Worm (Caenorhabditis elegans) whole organism, midembryonic: ENCODE data around the gene ndua-1.

Experiments used
- T22C8.4 ChIP-seq: fragments of 200-800 bp; sonication (Bioruptor generic); IDR thresholded peaks from 2 replicates; pipeline ENCODE4 v1.3.6; 2022; ENCODE audit warnings: missing genetic modification characterization, missing compliant biosample characterization
- cog-1 ChIP-seq: sonication (generic microtip); optimal IDR thresholded peaks from 2 replicates; lab custom pipeline; 2016; ENCODE audit warnings: missing genetic modification characterization, missing compliant biosample characterization
- flt-1 ChIP-seq: fragments of 200-800 bp; sonication (Bioruptor generic); IDR thresholded peaks from 2 replicates; pipeline ENCODE4 v1.3.6; 2022; ENCODE audit warnings: missing genetic modification characterization, missing compliant biosample characterization
- med-1 ChIP-seq: sonication (generic microtip); optimal IDR thresholded peaks from 2 replicates; lab custom pipeline; 2017; ENCODE audit warnings: missing genetic modification characterization, mild to moderate bottlenecking, missing compliant biosample characterization, antibody characterized with exemption, missing genetic modification reagents; ENCODE audit not compliant: insufficient read depth
- ref-1 ChIP-seq: fragments of 200-800 bp; sonication (Bioruptor generic); conservative IDR thresholded peaks from 2 replicates; pipeline ENCODE4 v1.3.6; 2022; ENCODE audit warnings: missing genetic modification reagents, missing genetic modification characterization, missing compliant biosample characterization
- tab-1 ChIP-seq: fragments of 200-800 bp; sonication (Bioruptor generic); IDR thresholded peaks from 2 replicates; pipeline ENCODE4 v1.3.6; 2022; ENCODE audit warnings: missing genetic modification characterization, missing compliant biosample characterization
- ztf-23 ChIP-seq: fragments of 200-800 bp; sonication (Bioruptor generic); IDR thresholded peaks from 2 replicates; pipeline ENCODE4 v1.3.6; 2022; ENCODE audit warnings: missing genetic modification reagents, missing genetic modification characterization, missing compliant biosample characterization
- ztf-29 ChIP-seq: fragments of 200-800 bp; sonication (Bioruptor generic); IDR thresholded peaks from 2 replicates; pipeline ENCODE4 v1.3.6; 2022; ENCODE audit warnings: missing genetic modification reagents, missing genetic modification characterization, missing compliant biosample characterization

DNA sequence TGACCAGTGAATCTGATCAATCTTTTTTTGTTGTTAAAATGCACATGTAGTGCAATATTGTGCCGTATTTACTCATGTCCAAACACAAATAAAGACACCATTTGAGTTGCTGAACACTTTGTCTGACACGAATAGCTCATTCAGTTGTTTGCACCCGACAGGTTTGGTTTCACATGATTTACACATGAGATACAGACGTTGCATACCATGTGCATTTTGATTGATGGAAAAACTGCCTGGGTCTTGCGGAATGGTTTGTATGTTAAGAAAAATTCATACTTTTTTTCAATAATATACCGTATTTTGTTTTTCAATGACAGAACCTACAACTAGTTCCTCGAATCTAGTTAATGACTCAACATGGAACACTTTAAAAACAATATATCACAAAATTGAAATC, 19.5 kb upstream of the ndua-1 start:
- TF ChIP-seq cog-1 (tag; lab: Kevin White, UChicago) (no peak), flt-1 (no peak), T22C8.4 (GFP tag; lab: Robert Waterston, UW) (no peak), ztf-29 (GFP tag; lab: Robert Waterston, UW) (no peak), ref-1 (GFP tag; lab: Robert Waterston, UW) (no peak), med-1 (GFP tag; lab: Kevin White, UChicago) (no peak), ztf-23 (GFP tag; lab: Robert Waterston, UW) (no peak), tab-1 (GFP tag; lab: Robert Waterston, UW) (no peak)
